Fruit fly (Drosophila melanogaster) whole organism, adult: ENCODE data around the gene CG10793.

Experiments
- CG11617 ChIP-seq: fragments of 200-800 bp; sonication (Bioruptor generic); optimal IDR thresholded peaks from 2 replicates; lab custom pipeline; 2017; ENCODE audit warnings: mild to moderate bottlenecking, missing biosample characterization, missing genetic modification reagents, missing genetic modification characterization
- CG1620 ChIP-seq: fragments of 200-800 bp; sonication (Bioruptor generic); optimal IDR thresholded peaks from 2 replicates; lab custom pipeline; 2016; ENCODE audit warnings: missing biosample characterization, missing genetic modification characterization
- CG33017 ChIP-seq: fragments of 200-800 bp; sonication (Bioruptor generic); optimal IDR thresholded peaks from 2 replicates; lab custom pipeline; 2018; ENCODE audit warnings: missing biosample characterization, mild to moderate bottlenecking, missing genetic modification characterization, moderate library complexity
- CG7045 ChIP-seq: fragments of 200-800 bp; sonication (Bioruptor generic); optimal IDR thresholded peaks from 2 replicates; lab custom pipeline; 2017; ENCODE audit warnings: missing biosample characterization, mild to moderate bottlenecking, missing genetic modification characterization
- CG7101 ChIP-seq: fragments of 200-800 bp; sonication (Bioruptor generic); optimal IDR thresholded peaks from 2 replicates; lab custom pipeline; 2018; ENCODE audit warnings: missing biosample characterization, mild to moderate bottlenecking, missing genetic modification characterization, moderate library complexity
- Clk ChIP-seq: fragments of 200-800 bp; sonication (Bioruptor generic); optimal IDR thresholded peaks from 2 replicates; lab custom pipeline; 2017; ENCODE audit warnings: missing biosample characterization, missing genetic modification characterization
- Hr96 ChIP-seq: fragments of 200-800 bp; sonication (Bioruptor generic); optimal IDR thresholded peaks from 2 replicates; lab custom pipeline; 2016; ENCODE audit warnings: missing biosample characterization, missing genetic modification characterization
- Mnt ChIP-seq: fragments of 200-800 bp; sonication (Bioruptor generic); optimal IDR thresholded peaks from 2 replicates; lab custom pipeline; 2016; ENCODE audit warnings: missing biosample characterization, mild to moderate bottlenecking, missing genetic modification characterization
- cic ChIP-seq: fragments of 200-800 bp; sonication (Bioruptor generic); optimal IDR thresholded peaks from 2 replicates; lab custom pipeline; 2017; ENCODE audit warnings: missing biosample characterization, mild to moderate bottlenecking, missing genetic modification characterization, moderate library complexity
- cnc ChIP-seq, 2 experiments: fragments of >200 bp; optimal IDR thresholded peaks; 2 replicates each; lab custom pipeline; 2017
- kay ChIP-seq: fragments of 200-800 bp; sonication (Bioruptor generic); peaks from one replicate; lab custom pipeline; 2016; ENCODE audit warnings: missing biosample characterization, missing genetic modification characterization, borderline replicate concordance
- pad ChIP-seq: fragments of 200-800 bp; sonication (Bioruptor generic); optimal IDR thresholded peaks from 3 replicates; lab custom pipeline; 2017; ENCODE audit warnings: missing biosample characterization, missing genetic modification characterization, mild to moderate bottlenecking, moderate library complexity, missing genetic modification reagents

dm6 chrX:3363676-3364075 is 47.5 kb upstream of the CG10793 start:
- TF ChIP-seq CG33017 (tag; lab: Kevin White, UChicago) (no peak), Clk (GFP tag; lab: Kevin White, UChicago) (no peak), cic (GFP tag; lab: Kevin White, UChicago) (no peak), CG1620 (no peak), CG7045 (GFP tag; lab: Kevin White, UChicago) (no peak), pad (no peak), kay (GFP tag; lab: Kevin White, UChicago) (no peak), CG7101 (no peak), Mnt (GFP tag; lab: Kevin White, UChicago) (no peak), cnc (optimal IDR thresholded peaks at IDR 0.05; lab: Kevin White, UChicago) (no peak), Hr96 (no peak), CG11617 (no peak)
